Fruit fly (Drosophila melanogaster) whole organism, wandering third instar larva: ENCODE data around the gene CG43254.

Source experiments
- Mio ChIP-seq: sonication (Bioruptor generic); optimal IDR thresholded peaks from 2 replicates; lab custom pipeline; 2016; ENCODE audit warnings: missing biosample characterization, missing genetic modification characterization
- h ChIP-seq: fragments of 200-800 bp; sonication (Bioruptor generic); optimal IDR thresholded peaks from 3 replicates; lab custom pipeline; 2016; ENCODE audit warnings: missing biosample characterization, mild to moderate bottlenecking, missing genetic modification characterization
- psq ChIP-seq: fragments of 200-800 bp; sonication (Bioruptor generic); optimal IDR thresholded peaks from 3 replicates; lab custom pipeline; 2017; ENCODE audit warnings: missing biosample characterization, mild to moderate bottlenecking, missing genetic modification characterization, moderate library complexity

DNA sequence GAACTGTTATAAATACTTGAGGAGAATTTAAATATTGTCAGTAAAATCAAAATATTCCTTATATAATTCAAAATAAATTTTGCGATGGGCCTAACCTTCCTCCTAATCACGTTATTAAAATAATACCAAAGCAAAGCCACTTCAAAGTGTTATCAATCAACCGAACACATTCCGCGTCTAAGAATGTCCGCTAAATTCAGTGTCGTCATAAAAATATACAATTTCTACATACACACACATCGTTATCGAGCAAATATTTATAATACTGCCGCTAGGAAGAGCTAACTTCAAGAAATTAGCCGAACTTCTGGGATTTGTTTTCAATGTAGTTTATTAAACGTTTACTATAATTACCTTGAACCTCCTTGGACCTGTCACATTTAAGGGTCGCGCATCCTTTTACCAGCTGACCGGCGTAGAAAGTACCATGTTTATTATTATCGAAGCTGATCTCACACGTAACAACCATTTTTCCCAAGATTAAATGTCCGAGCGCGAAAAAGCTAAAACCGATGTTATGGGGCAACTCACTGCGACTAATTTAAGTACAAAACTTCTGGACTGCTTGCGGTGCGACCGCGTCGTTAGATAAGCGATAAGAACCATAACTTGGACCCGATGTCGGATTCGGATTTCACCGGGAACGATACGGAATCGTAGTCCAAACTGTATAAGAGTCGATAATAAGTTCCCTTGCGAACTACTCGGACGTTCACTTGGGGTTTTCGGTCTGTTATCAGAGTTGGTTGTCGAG lies 43.7 kb upstream of the CG43254 start, which contains the start of gene CG18747:
- TF ChIP-seq psq (GFP tag; lab: Kevin White, UChicago), result no peak
- TF ChIP-seq Mio (GFP tag; lab: Kevin White, UChicago), result no peak
- no peak for TF ChIP-seq h
